Fruit fly (Drosophila melanogaster) whole organism, embryonic: ENCODE results near the gene CG14234.
A peak's percentile ranks its signal among the peaks of the same experiment; 100 is the strongest.

ENCODE experiments used
- Bteb2 ChIP-seq: fragments of 200-800 bp; sonication (Bioruptor generic); optimal IDR thresholded peaks from 2 replicates; lab custom pipeline; 2016; ENCODE audit warnings: missing biosample characterization, missing genetic modification characterization
- CG10267 ChIP-seq: fragments of 200-800 bp; sonication (Bioruptor generic); optimal IDR thresholded peaks from 2 replicates; lab custom pipeline; 2018; ENCODE audit warnings: missing biosample characterization, mild to moderate bottlenecking, missing genetic modification characterization, moderate library complexity
- CG10462 ChIP-seq: fragments of 200-800 bp; sonication (Bioruptor generic); optimal IDR thresholded peaks from 2 replicates; lab custom pipeline; 2016; ENCODE audit warnings: missing biosample characterization, missing genetic modification characterization
- CG14441 ChIP-seq: fragments of 200-800 bp; sonication (Bioruptor generic); IDR thresholded peaks from 2 replicates; pipeline ENCODE4 v1.3.6; 2022; ENCODE audit warnings: missing biosample characterization, missing genetic modification characterization
- CG14965 ChIP-seq: fragments of 200-800 bp; sonication (Bioruptor generic); optimal IDR thresholded peaks from 2 replicates; lab custom pipeline; 2016; ENCODE audit warnings: missing biosample characterization, missing genetic modification characterization, borderline replicate concordance
- CG15514 ChIP-seq: fragments of 200-800 bp; sonication (Bioruptor generic); optimal IDR thresholded peaks from 3 replicates; lab custom pipeline; 2017; ENCODE audit warnings: missing biosample characterization, missing genetic modification characterization, mild to moderate bottlenecking, moderate library complexity, missing genetic modification reagents
- CG15601 ChIP-seq: fragments of 200-800 bp; sonication (Bioruptor generic); optimal IDR thresholded peaks from 3 replicates; lab custom pipeline; 2019; ENCODE audit warnings: missing biosample characterization, mild to moderate bottlenecking, missing genetic modification characterization, moderate library complexity
- CG17568 ChIP-seq: fragments of 200-800 bp; sonication (Bioruptor generic); optimal IDR thresholded peaks from 2 replicates; lab custom pipeline; 2018; ENCODE audit warnings: missing biosample characterization, mild to moderate bottlenecking, missing genetic modification characterization, moderate library complexity
- CG18476 ChIP-seq: fragments of 200-800 bp; sonication (Bioruptor generic); optimal IDR thresholded peaks from 2 replicates; lab custom pipeline; 2016; ENCODE audit warnings: missing biosample characterization, mild to moderate bottlenecking, missing genetic modification characterization
- CG2199 ChIP-seq: fragments of 200-800 bp; sonication (Bioruptor generic); IDR thresholded peaks from 3 replicates; pipeline ENCODE4 v1.3.6; 2022; ENCODE audit warnings: missing biosample characterization, missing genetic modification characterization
- CG31365 ChIP-seq: fragments of 200-800 bp; sonication (Bioruptor generic); optimal IDR thresholded peaks from 2 replicates; lab custom pipeline; 2018; ENCODE audit warnings: missing biosample characterization, mild to moderate bottlenecking, missing genetic modification characterization
- CG31388 ChIP-seq: fragments of 200-800 bp; sonication (Bioruptor generic); optimal IDR thresholded peaks from 2 replicates; lab custom pipeline; 2016; ENCODE audit warnings: missing biosample characterization, missing genetic modification characterization
- CG32532 ChIP-seq: fragments of 200-800 bp; sonication (Bioruptor generic); IDR thresholded peaks from 2 replicates; pipeline ENCODE4 v1.3.6; 2022; ENCODE audit warnings: missing biosample characterization, missing genetic modification characterization
- CG3407 ChIP-seq: fragments of 200-800 bp; sonication (Bioruptor generic); optimal IDR thresholded peaks from 2 replicates; lab custom pipeline; 2018; ENCODE audit warnings: missing biosample characterization, mild to moderate bottlenecking, missing genetic modification characterization
- CG3847 ChIP-seq: fragments of 200-800 bp; sonication (Bioruptor generic); IDR thresholded peaks from 2 replicates; pipeline ENCODE4 v1.3.6; 2022; ENCODE audit warnings: missing biosample characterization, missing genetic modification characterization
- CG42726 ChIP-seq: fragments of 200-800 bp; sonication (Bioruptor generic); IDR thresholded peaks from 2 replicates; pipeline ENCODE4 v1.3.6; 2022; ENCODE audit warnings: missing biosample characterization, missing genetic modification characterization; ENCODE audit not compliant: partially characterized antibody
- CG5245 ChIP-seq: fragments of 200-800 bp; sonication (Bioruptor generic); optimal IDR thresholded peaks from 3 replicates; lab custom pipeline; 2016; ENCODE audit warnings: missing biosample characterization, missing genetic modification characterization
- CG8290 ChIP-seq, 3 experiments: fragments of 200-800 bp; sonication (Bioruptor generic); optimal IDR thresholded peaks; 2 replicates each; lab custom pipeline; 2016 to 2019; ENCODE audit warnings: missing biosample characterization in 3 of 3, missing genetic modification characterization in 3 of 3, mild to moderate bottlenecking in 2 of 3, moderate library complexity in 1 of 3
- CG9609 ChIP-seq: fragments of 200-800 bp; sonication (Bioruptor generic); optimal IDR thresholded peaks from 3 replicates; lab custom pipeline; 2016; ENCODE audit warnings: missing biosample characterization, missing genetic modification characterization
- CHES-1-like ChIP-seq: fragments of 200-800 bp; sonication (Bioruptor generic); optimal IDR thresholded peaks from 2 replicates; lab custom pipeline; 2016; ENCODE audit warnings: missing biosample characterization, missing genetic modification characterization
- CTCF ChIP-seq: fragments of 200-800 bp; sonication (Bioruptor generic); optimal IDR thresholded peaks from 2 replicates; lab custom pipeline; 2017; ENCODE audit warnings: missing biosample characterization, mild to moderate bottlenecking, missing genetic modification characterization, moderate library complexity
- Dek ChIP-seq: fragments of 200-800 bp; sonication (Bioruptor generic); optimal IDR thresholded peaks from 3 replicates; lab custom pipeline; 2019; ENCODE audit warnings: missing biosample characterization, mild to moderate bottlenecking, missing genetic modification characterization, moderate library complexity
- Dll ChIP-seq: fragments of 200-800 bp; sonication (Bioruptor generic); IDR thresholded peaks from 4 replicates; pipeline ENCODE4 v1.3.6; 2022; ENCODE audit warnings: missing biosample characterization, missing genetic modification characterization; ENCODE audit not compliant: partially characterized antibody
- Doc2 ChIP-seq: fragments of 200-800 bp; sonication (Bioruptor generic); IDR thresholded peaks from 2 replicates; pipeline ENCODE4 v1.3.6; 2022; ENCODE audit warnings: missing biosample characterization, missing genetic modification characterization
- Dref ChIP-seq: fragments of 200-800 bp; sonication (Bioruptor generic); IDR thresholded peaks from 2 replicates; pipeline ENCODE4 v1.3.6; 2022; ENCODE audit warnings: missing biosample characterization, missing genetic modification characterization
- E2f2 ChIP-seq: fragments of 200-800 bp; sonication (Bioruptor generic); IDR thresholded peaks from 2 replicates; pipeline ENCODE4 v1.3.6; 2022; ENCODE audit warnings: missing biosample characterization, missing genetic modification characterization
- Elba2 ChIP-seq: fragments of 200-800 bp; sonication (Bioruptor generic); optimal IDR thresholded peaks from 3 replicates; lab custom pipeline; 2016; ENCODE audit warnings: missing biosample characterization, missing genetic modification characterization
- HLHmδ ChIP-seq: fragments of 200-800 bp; sonication (Bioruptor generic); optimal IDR thresholded peaks from 2 replicates; lab custom pipeline; 2018; ENCODE audit warnings: missing biosample characterization, mild to moderate bottlenecking, missing genetic modification characterization, moderate library complexity
- Hey ChIP-seq: fragments of 200-800 bp; sonication (Bioruptor generic); optimal IDR thresholded peaks from 3 replicates; lab custom pipeline; 2018; ENCODE audit warnings: missing biosample characterization, mild to moderate bottlenecking, missing genetic modification characterization
- Hr39 ChIP-seq: fragments of >200 bp; optimal IDR thresholded peaks from 2 replicates; lab custom pipeline; 2017
- MBD-R2 ChIP-seq: fragments of 200-800 bp; sonication (Bioruptor generic); IDR thresholded peaks from 2 replicates; pipeline ENCODE4 v1.3.6; 2022; ENCODE audit warnings: missing biosample characterization, missing genetic modification characterization
- Mad ChIP-seq: fragments of 200-800 bp; sonication (Bioruptor generic); optimal IDR thresholded peaks from 2 replicates; lab custom pipeline; 2016; ENCODE audit warnings: missing biosample characterization, missing genetic modification characterization
- Rfx ChIP-seq: fragments of 200-800 bp; sonication (Bioruptor generic); IDR thresholded peaks from 2 replicates; pipeline ENCODE4 v1.3.6; 2022; ENCODE audit warnings: missing biosample characterization, missing genetic modification characterization
- Sry-δ ChIP-seq: fragments of 200-800 bp; sonication (Bioruptor generic); optimal IDR thresholded peaks from 2 replicates; lab custom pipeline; 2016; ENCODE audit warnings: missing biosample characterization, missing genetic modification characterization
- TFAM ChIP-seq: fragments of 200-800 bp; sonication (Bioruptor generic); optimal IDR thresholded peaks from 2 replicates; lab custom pipeline; 2017; ENCODE audit warnings: missing biosample characterization, missing genetic modification characterization, inconsistent platforms
- ac ChIP-seq: fragments of 200-800 bp; sonication (Bioruptor generic); optimal IDR thresholded peaks from 3 replicates; lab custom pipeline; 2017; ENCODE audit warnings: missing biosample characterization, mild to moderate bottlenecking, missing genetic modification characterization
- az2 ChIP-seq: fragments of 200-800 bp; sonication (Bioruptor generic); optimal IDR thresholded peaks from 3 replicates; lab custom pipeline; 2016; ENCODE audit warnings: missing biosample characterization, missing genetic modification characterization
- bcd ChIP-seq: fragments of 200-800 bp; sonication (Bioruptor generic); optimal IDR thresholded peaks from 2 replicates; lab custom pipeline; 2017; ENCODE audit warnings: missing biosample characterization, mild to moderate bottlenecking, missing genetic modification characterization
- chif ChIP-seq, 2 experiments: fragments of 200-800 bp; sonication (Bioruptor generic); optimal IDR thresholded peaks; 3 replicates each; lab custom pipeline; 2016; ENCODE audit warnings: missing biosample characterization in 2 of 2, missing genetic modification characterization in 2 of 2
- crp ChIP-seq, 2 experiments: fragments of 200-800 bp; sonication (Bioruptor generic); optimal IDR thresholded peaks; 2 replicates in 1 of 2; 3 replicates in 1 of 2; lab custom pipeline; 2017; ENCODE audit warnings: missing biosample characterization in 2 of 2, missing genetic modification characterization in 2 of 2, mild to moderate bottlenecking in 1 of 2, moderate library complexity in 1 of 2
- h ChIP-seq: fragments of >200 bp; optimal IDR thresholded peaks from 2 replicates; lab custom pipeline; 2017
- her ChIP-seq: fragments of 200-800 bp; sonication (Bioruptor generic); optimal IDR thresholded peaks from 2 replicates; lab custom pipeline; 2016; ENCODE audit warnings: missing biosample characterization, missing genetic modification characterization
- lab ChIP-seq: fragments of 200-800 bp; sonication (Bioruptor generic); optimal IDR thresholded peaks from 3 replicates; lab custom pipeline; 2017; ENCODE audit warnings: missing biosample characterization, missing genetic modification characterization, mild to moderate bottlenecking, moderate library complexity, missing genetic modification reagents
- lov ChIP-seq, 2 experiments: fragments of 200-800 bp in 1 of 2; fragments of >200 bp in 1 of 2; sonication (Bioruptor generic) in 1 of 2; IDR thresholded peaks in 1 of 2; optimal IDR thresholded peaks in 1 of 2; 2 replicates in 1 of 2; 3 replicates in 1 of 2; pipeline versions ENCODE4 v1.3.6 to Lab custom; 2017 to 2022; ENCODE audit warnings: missing biosample characterization in 1 of 2, missing genetic modification characterization in 1 of 2
- mam ChIP-seq: fragments of 200-800 bp; sonication (Bioruptor generic); optimal IDR thresholded peaks from 3 replicates; lab custom pipeline; 2016; ENCODE audit warnings: missing biosample characterization, missing genetic modification characterization
- odd ChIP-seq: fragments of 200-800 bp; sonication (Bioruptor generic); optimal IDR thresholded peaks from 2 replicates; lab custom pipeline; 2017; ENCODE audit warnings: missing biosample characterization, mild to moderate bottlenecking, missing genetic modification characterization
- otp ChIP-seq: fragments of 200-800 bp; sonication (Bioruptor generic); IDR thresholded peaks from 3 replicates; pipeline ENCODE4, ENCODE4 v1.3.6; 2022; ENCODE audit warnings: missing biosample characterization, missing genetic modification characterization
- row ChIP-seq: fragments of 200-800 bp; sonication (Bioruptor generic); IDR thresholded peaks from 3 replicates; pipeline ENCODE4 v1.3.6; 2022; ENCODE audit warnings: missing biosample characterization, missing genetic modification characterization
- sens ChIP-seq: fragments of 200-800 bp; sonication (Bioruptor generic); peaks from one replicate; lab custom pipeline; 2016; ENCODE audit warnings: missing biosample characterization, missing genetic modification characterization
- sr ChIP-seq: fragments of 200-800 bp; sonication (Bioruptor generic); IDR thresholded peaks from 3 replicates; pipeline ENCODE4 v1.3.6; 2022; ENCODE audit warnings: missing biosample characterization, missing genetic modification characterization
- stc ChIP-seq: fragments of 200-800 bp; sonication (Bioruptor generic); IDR thresholded peaks from 2 replicates; pipeline ENCODE4 v1.3.6; 2022; ENCODE audit warnings: missing biosample characterization, missing genetic modification characterization
- unc-4 ChIP-seq: fragments of 200-800 bp; sonication (Bioruptor generic); IDR thresholded peaks from 2 replicates; pipeline ENCODE4 v1.3.6; 2022; ENCODE audit warnings: missing biosample characterization, missing genetic modification characterization; ENCODE audit not compliant: partially characterized antibody

CG14234 gene

dm6 chrX:19696845-19697244, 38.5 kb upstream of the CG14234 start, which contains the start of gene Cdc42 (continued):
- TF ChIP-seq TFAM (no peak), Sry-δ (GFP tag; lab: Kevin White, UChicago) (peak; percentile 71), Hr39 (lab: Kevin White, UChicago) (no peak), lov (optimal IDR thresholded peaks at IDR 0.05; lab: Kevin White, UChicago) (no peak), lov (GFP tag; IDR thresholded peaks at IDR 0.05; lab: Robert Waterston, UW) (no peak), CG10462 (GFP tag; lab: Kevin White, UChicago) (no peak), h (lab: Kevin White, UChicago) (no peak), mam (no peak), CHES-1-like (GFP tag; lab: Kevin White, UChicago) (no peak), Dll (GFP tag; lab: Robert Waterston, UW) (no peak), CG42726 (0 out of 2 replicates have a peak, but pooled peaks have one; percentile 20), odd (GFP tag; lab: Kevin White, UChicago) (no peak), CTCF (GFP tag; lab: Kevin White, UChicago) (no peak), Elba2 (no peak), CG10267 (tag; lab: Kevin White, UChicago) (no peak), CG17568 (GFP tag; lab: Kevin White, UChicago) (no peak), stc (GFP tag; lab: Robert Waterston, UW) (no peak), E2f2 (no peak), Dek (no peak), CG14965 (GFP tag; lab: Kevin White, UChicago) (no peak), CG15601 (no peak), row (peak; percentile 69), CG15514 (GFP tag; lab: Kevin White, UChicago) (peak; percentile 42), CG32532 (GFP tag; lab: Robert Waterston, UW) (peak; percentile 36; the same call in 1 of the 2 replicates), her (no peak), CG31388 (GFP tag; lab: Kevin White, UChicago) (no peak), CG9609 (GFP tag; lab: Kevin White, UChicago) (no peak), otp (no peak), chif (GFP tag; optimal IDR thresholded peaks at IDR 0.05; lab: Kevin White, UChicago) (no peak), unc-4 (GFP tag; lab: Robert Waterston, UW) (0 out of 2 replicates have a peak, but pooled peaks have one; percentile 24), sens (GFP tag; lab: Kevin White, UChicago) (peak; percentile 49), Dref (peak; percentile 43), CG14441 (GFP tag; lab: Robert Waterston, UW) (no peak), CG8290 (GFP tag; optimal IDR thresholded peaks at IDR 0.05; lab: Kevin White, UChicago) (peak; percentile 34), CG8290 (tag; optimal IDR thresholded peaks at IDR 0.05; lab: Kevin White, UChicago) (peak in 1 of 2 experiments; percentile 75), CG18476 (GFP tag; lab: Kevin White, UChicago) (no peak), lab (GFP tag; lab: Kevin White, UChicago) (no peak), CG31365 (tag; lab: Kevin White, UChicago) (no peak), Doc2 (GFP tag; lab: Robert Waterston, UW) (no peak), az2 (GFP tag; lab: Kevin White, UChicago) (no peak), Bteb2 (no peak), Mad (GFP tag; lab: Kevin White, UChicago) (no peak), ac (GFP tag; lab: Kevin White, UChicago) (no peak), bcd (GFP tag; lab: Kevin White, UChicago) (no peak), CG5245 (GFP tag; lab: Kevin White, UChicago) (no peak), CG2199 (GFP tag; lab: Robert Waterston, UW) (no peak), crp (GFP tag; optimal IDR thresholded peaks at IDR 0.05; lab: Kevin White, UChicago) (no peak), MBD-R2 (peak; percentile 51), HLHmδ (peak; percentile 17), CG3847 (0 out of 2 replicates have a peak, but pooled peaks have one; percentile 17), CG3407 (GFP tag; lab: Kevin White, UChicago) (no peak), sr (0 out of 3 replicates have a peak, but pooled peaks have one; percentile 34), Hey (no peak), Rfx (GFP tag; lab: Robert Waterston, UW) (peak; percentile 43; the same call in 1 of the 2 replicates)
